Worm (Caenorhabditis elegans) whole organism, late embryonic: ENCODE data around the gene selt-1.1.

ENCODE experiments used
- C08G9.2 ChIP-seq: sonication (generic microtip); optimal IDR thresholded peaks from 2 replicates; lab custom pipeline; 2016; ENCODE audit warnings: mild to moderate bottlenecking, missing genetic modification characterization, moderate library complexity, missing compliant biosample characterization
- K02D7.2 ChIP-seq: sonication (generic microtip); optimal IDR thresholded peaks from 2 replicates; lab custom pipeline; 2017; ENCODE audit warnings: mild to moderate bottlenecking, missing genetic modification characterization, missing compliant biosample characterization
- ama-1 ChIP-seq: fragments of 150-350 bp; optimal IDR thresholded peaks from 2 replicates; lab custom pipeline; 2014
- ceh-14 ChIP-seq: sonication (generic microtip); optimal IDR thresholded peaks from 2 replicates; lab custom pipeline; 2016; ENCODE audit warnings: missing genotype, missing genetic modification characterization, missing compliant biosample characterization
- ceh-2 ChIP-seq: sonication (generic microtip); optimal IDR thresholded peaks from 2 replicates; lab custom pipeline; 2016; ENCODE audit warnings: missing genotype, missing genetic modification characterization, missing compliant biosample characterization
- ceh-22 ChIP-seq: sonication (generic microtip); optimal IDR thresholded peaks from 2 replicates; lab custom pipeline; 2017; ENCODE audit warnings: missing biosample characterization, missing genetic modification characterization
- ceh-30 ChIP-seq: fragments of 150-350 bp; optimal IDR thresholded peaks from 2 replicates; lab custom pipeline; 2014; ENCODE audit warnings: missing biosample characterization, missing genetic modification characterization
- ceh-45 ChIP-seq: fragments of 200-800 bp; sonication (Bioruptor generic); IDR thresholded peaks from 2 replicates; pipeline ENCODE4 v1.3.6; 2022; ENCODE audit warnings: missing genetic modification reagents, missing genetic modification characterization, missing compliant biosample characterization
- ceh-9 ChIP-seq: sonication (generic microtip); optimal IDR thresholded peaks from 2 replicates; lab custom pipeline; 2016; ENCODE audit warnings: mild to moderate bottlenecking, missing genetic modification characterization, inconsistent platforms, missing compliant biosample characterization
- che-1 ChIP-seq: sonication (generic microtip); optimal IDR thresholded peaks from 2 replicates; lab custom pipeline; 2016; ENCODE audit warnings: mild to moderate bottlenecking, missing genetic modification characterization, missing compliant biosample characterization
- dve-1 ChIP-seq: sonication (generic microtip); optimal IDR thresholded peaks from 2 replicates; lab custom pipeline; 2017; ENCODE audit warnings: antibody characterized with exemption, mild to moderate bottlenecking, missing genetic modification characterization, missing compliant biosample characterization
- elt-2 ChIP-seq: sonication (generic microtip); optimal IDR thresholded peaks from 2 replicates; lab custom pipeline; 2016; ENCODE audit warnings: missing genetic modification reagents, missing genetic modification characterization, missing compliant biosample characterization
- elt-4 ChIP-seq: sonication (generic microtip); optimal IDR thresholded peaks from 2 replicates; lab custom pipeline; 2016; ENCODE audit warnings: missing genetic modification characterization, missing compliant biosample characterization
- fax-1 ChIP-seq: sonication (generic microtip); optimal IDR thresholded peaks from 2 replicates; lab custom pipeline; 2016; ENCODE audit warnings: missing genotype, missing genetic modification characterization, missing compliant biosample characterization
- gmeb-2 ChIP-seq: sonication (generic microtip); optimal IDR thresholded peaks from 2 replicates; lab custom pipeline; 2016; ENCODE audit warnings: missing genetic modification characterization, inconsistent platforms, missing compliant biosample characterization
- hlh-13 ChIP-seq: fragments of 200-800 bp; sonication (Bioruptor generic); optimal IDR thresholded peaks from 2 replicates; lab custom pipeline; 2018; ENCODE audit warnings: mild to moderate bottlenecking, missing genetic modification characterization, missing compliant biosample characterization
- hlh-30 ChIP-seq: sonication (generic microtip); optimal IDR thresholded peaks from 2 replicates; lab custom pipeline; 2017; ENCODE audit warnings: antibody characterized with exemption, missing genetic modification characterization, missing compliant biosample characterization; ENCODE audit not compliant: insufficient read depth
- hlh-8 ChIP-seq: sonication (generic microtip); optimal IDR thresholded peaks from 2 replicates; lab custom pipeline; 2016; ENCODE audit warnings: missing genotype, missing genetic modification characterization, missing compliant biosample characterization
- lin-11 ChIP-seq: fragments of 200-800 bp; sonication (Bioruptor generic); optimal IDR thresholded peaks from 2 replicates; lab custom pipeline; 2018; ENCODE audit warnings: mild to moderate bottlenecking, missing genetic modification characterization, missing compliant biosample characterization
- nhr-11 ChIP-seq: fragments of 150-350 bp; optimal IDR thresholded peaks from 2 replicates; lab custom pipeline; 2014; ENCODE audit warnings: missing biosample characterization, missing genetic modification characterization
- nhr-232 ChIP-seq: sonication (generic microtip); optimal IDR thresholded peaks from 2 replicates; lab custom pipeline; 2016; ENCODE audit warnings: missing genetic modification characterization, missing compliant biosample characterization
- npax-4 ChIP-seq: sonication (generic microtip); optimal IDR thresholded peaks from 2 replicates; lab custom pipeline; 2016; ENCODE audit warnings: missing genetic modification characterization, missing compliant biosample characterization
- odd-2 ChIP-seq: sonication (generic microtip); optimal IDR thresholded peaks from 2 replicates; lab custom pipeline; 2017; ENCODE audit warnings: antibody characterized with exemption, mild to moderate bottlenecking, missing genetic modification characterization, missing compliant biosample characterization
- pag-3 ChIP-seq: sonication (generic microtip); optimal IDR thresholded peaks from 2 replicates; lab custom pipeline; 2016; ENCODE audit warnings: missing compliant biosample characterization, missing genetic modification characterization, borderline replicate concordance
- pat-9 ChIP-seq: fragments of 200-800 bp; sonication (Bioruptor generic); optimal IDR thresholded peaks from 2 replicates; lab custom pipeline; 2018; ENCODE audit warnings: mild to moderate bottlenecking, missing genetic modification characterization, moderate library complexity, missing compliant biosample characterization
- pha-2 ChIP-seq: sonication (generic microtip); optimal IDR thresholded peaks from 2 replicates; lab custom pipeline; 2017; ENCODE audit warnings: mild to moderate bottlenecking, missing genetic modification characterization, missing compliant biosample characterization
- pha-4 ChIP-seq: fragments of 150-350 bp; optimal IDR thresholded peaks from 2 replicates; lab custom pipeline; 2018; ENCODE audit warnings: missing biosample characterization, missing genetic modification reagents, missing genetic modification characterization
- rnt-1 ChIP-seq: sonication (generic microtip); optimal IDR thresholded peaks from 2 replicates; lab custom pipeline; 2016; ENCODE audit warnings: missing genetic modification characterization, missing compliant biosample characterization
- sdc-2 ChIP-seq: sonication (generic microtip); optimal IDR thresholded peaks from 2 replicates; lab custom pipeline; 2016; ENCODE audit warnings: missing genotype, missing genetic modification characterization, missing compliant biosample characterization
- sox-2 ChIP-seq: fragments of 200-800 bp; sonication (Bioruptor generic); IDR thresholded peaks from 2 replicates; pipeline ENCODE4 v1.3.6; 2022; ENCODE audit warnings: missing genetic modification reagents, missing genetic modification characterization, missing compliant biosample characterization
- syd-9 ChIP-seq: sonication (generic microtip); optimal IDR thresholded peaks from 2 replicates; lab custom pipeline; 2016; ENCODE audit warnings: mild to moderate bottlenecking, missing genetic modification characterization, moderate library complexity, missing compliant biosample characterization
- tbx-2 ChIP-seq: sonication (generic microtip); optimal IDR thresholded peaks from 2 replicates; lab custom pipeline; 2016; ENCODE audit warnings: missing genetic modification characterization, missing compliant biosample characterization
- ttx-3 ChIP-seq: sonication (generic microtip); optimal IDR thresholded peaks from 2 replicates; lab custom pipeline; 2016; ENCODE audit warnings: missing genetic modification reagents, missing genetic modification characterization, missing compliant biosample characterization
- unc-42 ChIP-seq: sonication (generic microtip); optimal IDR thresholded peaks from 2 replicates; lab custom pipeline; 2016; ENCODE audit warnings: missing genotype, missing genetic modification characterization, missing compliant biosample characterization
- zip-5 ChIP-seq: sonication (generic microtip); optimal IDR thresholded peaks from 2 replicates; lab custom pipeline; 2016; ENCODE audit warnings: missing genetic modification characterization, missing compliant biosample characterization

selt-1.1 gene

DNA sequence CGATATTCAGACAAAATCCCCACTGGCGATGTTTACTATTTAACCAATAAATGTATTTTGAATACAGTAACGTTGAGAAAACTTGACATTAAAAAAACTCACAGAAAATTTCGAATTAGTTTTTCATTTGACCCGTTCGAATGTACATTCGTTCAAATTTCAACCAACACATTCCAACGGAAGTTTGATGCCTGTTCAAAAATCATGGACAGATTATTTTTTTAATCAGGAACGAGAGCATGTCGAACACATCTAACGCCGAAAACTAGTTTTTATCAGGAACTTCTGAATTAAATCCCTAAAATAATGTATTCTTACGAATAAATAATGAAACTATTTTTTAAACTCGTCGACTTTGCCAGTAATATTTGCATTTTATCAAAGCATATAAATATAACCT lies 4.6 kb downstream of the selt-1.1 start:
- TF ChIP-seq pat-9 (tag; lab: Kevin White, UChicago) (no peak), hlh-8 (tag; lab: Kevin White, UChicago) (no peak), che-1 (tag; lab: Kevin White, UChicago) (no peak), pha-2 (tag; lab: Kevin White, UChicago) (no peak), unc-42 (tag; lab: Kevin White, UChicago) (no peak), ceh-30 (tag; lab: Kevin White, UChicago) (no peak), nhr-11 (tag; lab: Kevin White, UChicago) (no peak), hlh-13 (no peak), ceh-9 (tag; lab: Kevin White, UChicago) (no peak)
- TF ChIP-seq, all 69 proteins: peak for 0

DNA sequence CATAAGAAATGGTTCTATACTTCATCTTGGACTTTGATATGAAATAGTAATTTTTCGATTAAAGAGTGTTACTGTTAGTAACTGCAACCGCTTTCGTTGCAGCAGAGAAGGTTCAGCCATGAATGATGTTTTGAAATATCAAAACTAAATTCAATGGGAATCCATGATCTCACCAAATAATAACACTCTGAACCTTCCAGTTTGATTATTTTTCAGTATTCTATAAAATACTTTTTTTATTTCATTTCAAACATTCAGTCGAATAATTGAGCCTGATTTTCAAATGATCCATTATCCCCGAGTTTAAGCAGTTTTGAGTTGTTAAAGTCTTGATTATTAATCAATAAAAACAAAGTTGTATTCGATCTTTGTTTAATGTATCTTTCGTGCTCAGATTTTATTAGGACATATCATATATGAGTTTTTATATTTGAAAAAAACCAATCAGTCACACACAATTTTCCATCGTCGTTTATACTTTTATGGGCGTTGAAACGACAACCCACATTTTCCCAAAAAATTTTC lies 9.0 kb downstream of the selt-1.1 start, which contains the start of gene gcp-2.2:
Gene gcp-2.2 (plus strand): TSS at position 475 of the 525 bp plus-strand sequence.
- TF ChIP-seq hlh-8 (tag; lab: Kevin White, UChicago) (no peak), lin-11 (no peak), pag-3 (tag; lab: Kevin White, UChicago) (no peak)

- no peak for TF ChIP-seq lin-11
Observed at ce11 chrX:11536408-11536807, 9.9 kb downstream of the selt-1.1 start, which contains the start of gene C35C5.9. C35C5.9 (plus strand) TSS chrX:11536568.

- TF ChIP-seq hlh-30 (tag; lab: Kevin White, UChicago) (no peak), pag-3 (tag; lab: Kevin White, UChicago) (no peak), rnt-1 (tag; lab: Kevin White, UChicago) (no peak), unc-42 (tag; lab: Kevin White, UChicago) (no peak), pha-4 (tag; lab: Kevin White, UChicago) (no peak), C08G9.2 (tag; lab: Kevin White, UChicago) (no peak), sox-2 (GFP tag; lab: Robert Waterston, UW) (no peak), gmeb-2 (no peak), ceh-22 (tag; lab: Kevin White, UChicago) (no peak), npax-4 (tag; lab: Kevin White, UChicago) (no peak), ceh-14 (tag; lab: Kevin White, UChicago) (no peak), odd-2 (no peak), ama-1 (lab: Kevin White, UChicago) (no peak), dve-1 (tag; lab: Kevin White, UChicago) (no peak)
Observed at ce11 chrX:11534443-11534842, 11.9 kb downstream of the selt-1.1 start.

DNA sequence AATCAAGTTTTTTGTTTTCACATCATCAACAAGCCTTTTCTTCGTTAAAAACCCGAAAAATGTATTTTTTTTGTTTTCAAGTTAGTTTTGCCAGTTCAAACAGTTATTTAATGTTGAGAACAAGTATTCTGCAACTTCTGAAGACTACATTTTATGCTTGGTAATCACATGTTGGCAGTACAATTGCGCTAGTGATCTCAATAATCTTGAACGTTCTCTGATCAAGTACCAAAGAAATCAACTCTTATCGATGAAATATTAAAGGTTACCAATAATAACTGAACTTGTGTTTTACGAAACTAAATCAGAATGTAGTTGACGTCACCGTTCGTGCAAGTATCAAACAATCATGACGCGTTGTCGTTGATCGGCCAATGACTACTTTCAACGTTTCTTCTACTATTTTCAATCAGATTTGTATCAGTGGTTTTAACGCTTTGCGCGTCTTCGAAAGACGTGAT lies 12.7 kb downstream of the selt-1.1 start, which contains the start of gene C35C5.8:
Gene C35C5.8 (plus strand): TSS at position 51 of the 461 bp plus-strand sequence.
- no peak for TF ChIP-seq pag-3 (tag; lab: Kevin White, UChicago)
- TF ChIP-seq pha-2 (tag; lab: Kevin White, UChicago) = no peak
- no peak for TF ChIP-seq ttx-3

DNA sequence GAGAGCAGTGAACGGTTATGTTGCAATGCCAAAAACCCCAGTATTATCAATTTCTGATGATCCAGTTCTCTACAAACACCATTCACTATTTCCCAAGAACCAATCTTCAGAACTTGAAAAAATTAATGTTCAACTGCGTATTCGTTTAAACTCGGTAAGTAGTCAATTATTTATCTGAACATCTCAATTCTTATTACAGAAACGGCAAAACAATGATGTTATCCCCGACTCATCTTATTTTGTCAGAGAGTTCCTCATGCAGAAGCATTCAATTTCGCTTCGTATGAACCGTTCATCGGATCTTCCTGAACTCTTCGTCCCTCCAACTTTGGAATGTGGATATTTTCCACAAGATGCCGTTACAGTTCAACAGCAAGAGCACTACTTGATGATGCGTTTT lies 22.6 kb downstream of the selt-1.1 start:
- TF ChIP-seq ceh-45 (GFP tag; lab: Robert Waterston, UW) (no peak), nhr-232 (tag; lab: Kevin White, UChicago) (no peak), che-1 (tag; lab: Kevin White, UChicago) (no peak), tbx-2 (no peak), K02D7.2 (tag; lab: Kevin White, UChicago) (no peak), ceh-2 (tag; lab: Kevin White, UChicago) (no peak), nhr-11 (tag; lab: Kevin White, UChicago) (no peak), elt-4 (no peak), ceh-30 (tag; lab: Kevin White, UChicago) (no peak), elt-2 (tag; lab: Kevin White, UChicago) (no peak), sox-2 (GFP tag; lab: Robert Waterston, UW) (no peak), pha-4 (tag; lab: Kevin White, UChicago) (no peak), sdc-2 (tag; lab: Kevin White, UChicago) (no peak), fax-1 (no peak), ceh-22 (tag; lab: Kevin White, UChicago) (no peak), syd-9 (no peak), zip-5 (tag; lab: Kevin White, UChicago) (no peak)
